Fruit fly (Drosophila melanogaster): ENCODE results near the gene cmet.

Gene cmet

DNA sequence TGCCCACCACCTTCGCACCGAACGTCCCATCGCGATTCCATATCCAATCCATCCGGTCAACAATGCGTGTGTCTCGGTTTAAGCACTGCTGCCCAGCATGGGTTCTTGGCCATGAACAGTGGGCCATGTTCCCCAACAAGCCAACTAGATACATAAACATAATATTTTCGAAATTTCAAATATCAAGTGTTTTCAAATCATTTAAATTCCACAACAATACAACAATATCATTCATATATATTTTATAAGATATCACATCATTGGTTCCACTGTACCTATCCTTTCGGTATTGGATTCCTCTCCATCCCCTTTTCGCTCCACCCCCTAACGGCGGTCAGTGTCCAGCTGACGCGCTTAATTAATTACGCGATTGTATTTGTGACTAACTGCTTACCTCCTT lies 46.7 kb downstream of the cmet start:
- no peak for TF ChIP-seq ovo (GFP tag; optimal IDR thresholded peaks at IDR 0.05)
- no peak for TF ChIP-seq Hr96 (GFP tag; optimal IDR thresholded peaks at IDR 0.05)
- no peak for TF ChIP-seq toe (GFP tag; optimal IDR thresholded peaks at IDR 0.05)
- TF ChIP-seq kay (GFP tag; ENCODE audit: borderline replicate concordance), result no peak
- TF ChIP-seq CG14711 (tag; optimal IDR thresholded peaks at IDR 0.05), result no peak
- no peak for TF ChIP-seq CG7101 (tag; optimal IDR thresholded peaks at IDR 0.05)

DNA sequence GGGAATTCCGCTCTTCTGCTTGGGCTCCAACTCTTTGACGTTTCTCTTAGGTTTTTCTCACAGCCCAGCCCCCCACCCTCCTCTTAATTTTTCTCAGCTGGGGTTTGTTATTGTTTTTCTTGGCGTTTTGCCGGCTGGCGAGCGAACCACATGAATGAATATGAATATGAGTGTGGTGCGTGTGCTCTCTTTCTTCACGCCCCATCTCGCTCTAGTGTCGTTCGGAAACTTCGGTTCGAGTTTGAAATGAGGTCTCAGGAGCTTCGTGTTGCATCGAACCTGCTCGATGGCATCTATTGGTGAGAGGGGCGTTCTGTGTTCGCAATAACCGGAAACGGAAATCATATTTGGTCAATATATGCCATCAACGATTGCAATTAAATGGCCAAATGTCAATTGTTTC lies 47.5 kb downstream of the cmet start:
- TF ChIP-seq cic (GFP tag; optimal IDR thresholded peaks at IDR 0.05), result no peak
- TF ChIP-seq tj (GFP tag; optimal IDR thresholded peaks at IDR 0.05), result peak; percentile 15

DNA sequence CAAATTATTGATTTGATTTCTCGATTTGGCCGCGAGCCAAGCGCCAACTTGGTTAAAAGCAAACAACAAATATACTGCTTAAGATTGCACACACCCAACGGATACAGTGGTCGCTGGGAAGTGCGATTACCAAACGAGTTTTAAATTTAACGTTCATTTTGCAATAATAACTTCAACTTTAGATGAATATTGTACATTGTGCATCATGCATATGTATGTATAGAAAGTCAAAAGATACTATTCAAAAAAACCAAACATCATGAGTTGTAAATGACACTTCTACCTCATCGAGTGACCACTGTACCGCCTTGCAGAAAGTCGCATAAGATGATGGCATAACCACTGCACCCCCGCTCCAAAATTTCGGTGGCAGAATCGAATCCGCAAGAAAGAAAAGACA lies 48.0 kb downstream of the cmet start:
- TF ChIP-seq bab1 (GFP tag; optimal IDR thresholded peaks at IDR 0.05) (no peak), CG5204 (GFP tag; optimal IDR thresholded peaks at IDR 0.05) (peak; percentile 1), CG33017 (tag; optimal IDR thresholded peaks at IDR 0.05) (no peak), CG7045 (GFP tag; optimal IDR thresholded peaks at IDR 0.05) (no peak), pad (GFP tag; optimal IDR thresholded peaks at IDR 0.05) (no peak), Clk (GFP tag; optimal IDR thresholded peaks at IDR 0.05) (no peak), cic (GFP tag; optimal IDR thresholded peaks at IDR 0.05) (no peak)

- TF ChIP-seq Crg-1 (GFP tag; optimal IDR thresholded peaks at IDR 0.05) (no peak), kay (GFP tag; ENCODE audit: borderline replicate concordance) (no peak), Hr96 (GFP tag; optimal IDR thresholded peaks at IDR 0.05) (peak; percentile 4), CG5204 (GFP tag; optimal IDR thresholded peaks at IDR 0.05) (peak; percentile 31), CG7101 (tag; optimal IDR thresholded peaks at IDR 0.05) (peak; percentile 57), cic (GFP tag; optimal IDR thresholded peaks at IDR 0.05) (no peak), CG7045 (GFP tag; optimal IDR thresholded peaks at IDR 0.05) (peak; percentile 69), tj (GFP tag; optimal IDR thresholded peaks at IDR 0.05) (peak; percentile 68), CG11617 (GFP tag; optimal IDR thresholded peaks at IDR 0.05) (peak; percentile 19), CG1620 (GFP tag; optimal IDR thresholded peaks at IDR 0.05) (no peak), Clk (GFP tag; optimal IDR thresholded peaks at IDR 0.05) (peak; percentile 35), bab1 (GFP tag; optimal IDR thresholded peaks at IDR 0.05) (no peak), pad (GFP tag; optimal IDR thresholded peaks at IDR 0.05) (no peak), CG14711 (tag; optimal IDR thresholded peaks at IDR 0.05) (peak; percentile 21), cnc (optimal IDR thresholded peaks at IDR 0.05) (no peak), toe (GFP tag; optimal IDR thresholded peaks at IDR 0.05) (peak; percentile 58), Mnt (GFP tag; optimal IDR thresholded peaks at IDR 0.05) (no peak), CG12768 (GFP tag; optimal IDR thresholded peaks at IDR 0.05) (peak; percentile 17), ovo (GFP tag; optimal IDR thresholded peaks at IDR 0.05) (no peak), CG33017 (tag; optimal IDR thresholded peaks at IDR 0.05) (peak; percentile 7)
These were observed 49.3 kb downstream of the cmet start for dm6 chr2L:11219446-11220038.

DNA sequence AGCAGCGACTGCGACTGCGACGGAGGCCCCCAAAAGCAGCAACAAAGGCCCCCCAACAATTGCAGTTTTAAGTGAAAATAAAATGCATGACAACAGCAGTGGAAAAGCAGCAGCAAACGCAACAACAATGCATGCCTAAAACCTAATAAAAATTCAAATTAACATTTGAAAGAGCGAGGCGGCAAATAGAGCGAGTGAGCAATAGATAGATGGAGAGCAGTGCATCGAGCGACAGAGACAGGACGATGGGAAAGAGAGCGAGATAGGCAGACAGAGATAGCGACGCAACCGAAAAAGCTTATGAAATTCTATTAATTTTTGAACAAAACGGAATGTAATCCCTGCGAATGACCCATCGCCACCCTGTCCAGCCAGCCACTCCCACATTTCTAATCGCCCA lies 49.9 kb downstream of the cmet start:
- TF ChIP-seq pad (GFP tag; optimal IDR thresholded peaks at IDR 0.05) (no peak), cic (GFP tag; optimal IDR thresholded peaks at IDR 0.05) (no peak), tj (GFP tag; optimal IDR thresholded peaks at IDR 0.05) (no peak), Crg-1 (GFP tag; optimal IDR thresholded peaks at IDR 0.05) (no peak), Clk (GFP tag; optimal IDR thresholded peaks at IDR 0.05) (no peak), CG33017 (tag; optimal IDR thresholded peaks at IDR 0.05) (no peak), CG5204 (GFP tag; optimal IDR thresholded peaks at IDR 0.05) (no peak), cnc (optimal IDR thresholded peaks at IDR 0.05) (no peak), bab1 (GFP tag; optimal IDR thresholded peaks at IDR 0.05) (no peak), kay (GFP tag; ENCODE audit: borderline replicate concordance) (no peak), CG12768 (GFP tag; optimal IDR thresholded peaks at IDR 0.05) (no peak), Hr96 (GFP tag; optimal IDR thresholded peaks at IDR 0.05) (no peak), CG11617 (GFP tag; optimal IDR thresholded peaks at IDR 0.05) (no peak), Mnt (GFP tag; optimal IDR thresholded peaks at IDR 0.05) (no peak), CG14711 (tag; optimal IDR thresholded peaks at IDR 0.05) (no peak), ovo (GFP tag; optimal IDR thresholded peaks at IDR 0.05) (no peak), CG7101 (tag; optimal IDR thresholded peaks at IDR 0.05) (no peak), CG7045 (GFP tag; optimal IDR thresholded peaks at IDR 0.05) (no peak)
